Fruit fly (Drosophila melanogaster): ENCODE data around the gene CG34134.

DNA sequence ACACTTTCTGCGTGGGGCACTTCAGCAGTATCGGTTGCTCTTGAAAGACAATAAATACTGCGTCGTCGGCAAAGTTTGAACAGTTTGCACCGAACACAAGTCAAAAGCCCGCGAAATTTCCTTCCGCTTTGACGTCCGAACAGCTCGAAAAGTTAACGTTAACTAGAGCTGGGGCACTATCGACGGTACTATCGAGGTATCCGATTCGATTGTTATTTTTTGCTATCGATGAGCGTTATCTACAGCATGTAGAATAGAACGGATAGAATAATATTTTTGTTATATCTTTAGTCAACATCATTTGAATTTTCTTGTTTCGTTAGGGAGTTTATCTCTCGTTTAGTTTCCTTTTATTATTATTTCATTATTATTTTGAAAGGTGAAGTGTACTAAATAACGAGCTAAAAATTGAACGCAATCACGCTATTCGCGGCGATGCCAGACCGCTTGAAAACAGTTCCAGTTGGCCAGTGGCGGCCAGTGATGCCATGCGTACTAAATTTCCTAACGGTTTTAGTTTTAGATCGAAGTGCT lies 49.2 kb upstream of the CG34134 start, which contains the start of gene Pvr:
- TF ChIP-seq Pif1A (GFP tag; optimal IDR thresholded peaks at IDR 0.05) (no peak), CG17806 (tag; optimal IDR thresholded peaks at IDR 0.05) (no peak), CG15710 (tag; optimal IDR thresholded peaks at IDR 0.05) (no peak), EcR (GFP tag; optimal IDR thresholded peaks at IDR 0.05) (no peak), CG32121 (GFP tag; IDR thresholded peaks at IDR 0.05) (no peak)

All from whole organism, pupa.